Worm (Caenorhabditis elegans) whole organism, dauer: ENCODE measurements around the gene gtf-2E1.

Experiments used
- unc-62 ChIP-seq: sonication (generic microtip); optimal IDR thresholded peaks from 2 replicates; lab custom pipeline; 2017; ENCODE audit warnings: missing biosample characterization, missing genetic modification reagents, missing genetic modification characterization

The gtf-2E1 gene

ce11 chrIV:17278861-17279591, 23.9 kb downstream of the gtf-2E1 start, which contains the start of gene hsp-1:
hsp-1 (plus strand) TSS chrIV:17278959.
- no peak for TF ChIP-seq unc-62

- no peak for TF ChIP-seq unc-62
These were observed 24.7 kb downstream of the gtf-2E1 start for ce11 chrIV:17279592-17280440.

ce11 chrIV:17280441-17280939, 25.4 kb downstream of the gtf-2E1 start:
- no peak for TF ChIP-seq unc-62

- TF ChIP-seq unc-62: no peak
These were observed 26.2 kb downstream of the gtf-2E1 start for ce11 chrIV:17281060-17282021.

ce11 chrIV:17284099-17284498, 29.0 kb downstream of the gtf-2E1 start, which contains the start of gene nra-1:
nra-1 (minus strand) TSS chrIV:17284199.
- TF ChIP-seq unc-62: no peak

ce11 chrIV:17285263-17285662, 30.2 kb downstream of the gtf-2E1 start:
- no peak for TF ChIP-seq unc-62

- no peak for TF ChIP-seq unc-62
These were observed 33.0 kb downstream of the gtf-2E1 start, which contains the start of gene zipt-7.1 for ce11 chrIV:17287908-17288675. zipt-7.1 (minus strand) TSS chrIV:17288139.

ce11 chrIV:17291629-17292199, 36.6 kb downstream of the gtf-2E1 start, which contains the start of the genes T28F3.11 and slc-17.4:
T28F3.11 (minus strand) TSS chrIV:17291679.
slc-17.4 (minus strand) TSS chrIV:17291733.
- TF ChIP-seq unc-62: no peak

ce11 chrIV:17292350-17292749, 37.2 kb downstream of the gtf-2E1 start:
- no peak for TF ChIP-seq unc-62

- TF ChIP-seq unc-62: no peak
These were observed 38.0 kb downstream of the gtf-2E1 start for ce11 chrIV:17293068-17293467.

- no peak for TF ChIP-seq unc-62
These were observed 38.6 kb downstream of the gtf-2E1 start for ce11 chrIV:17293679-17294078.

- no peak for TF ChIP-seq unc-62
These were observed 39.4 kb downstream of the gtf-2E1 start, which contains the start of gene T28F3.5 for ce11 chrIV:17294489-17294888. T28F3.5 (plus strand) TSS chrIV:17294789.

ce11 chrIV:17301933-17302332, 46.8 kb downstream of the gtf-2E1 start, which contains the start of gene ifta-2:
ifta-2 (minus strand) TSS chrIV:17302033.
- TF ChIP-seq unc-62: no peak
